Worm (Caenorhabditis elegans) whole organism, early embryonic: Measurements from ENCODE around the gene npr-1.

Source experiments
- B0310.2 ChIP-seq: sonication (generic microtip); optimal IDR thresholded peaks from 2 replicates; lab custom pipeline; 2016; ENCODE audit warnings: mild to moderate bottlenecking, missing genetic modification characterization, missing compliant biosample characterization
- aly-1 ChIP-seq: sonication (generic microtip); optimal IDR thresholded peaks from 2 replicates; lab custom pipeline; 2016; ENCODE audit warnings: missing genetic modification characterization, missing compliant biosample characterization
- ama-1 ChIP-seq: fragments of 150-350 bp; optimal IDR thresholded peaks from 2 replicates; lab custom pipeline; 2014
- ets-7 ChIP-seq: sonication (generic microtip); optimal IDR thresholded peaks from 2 replicates; lab custom pipeline; 2016; ENCODE audit warnings: missing genotype, missing genetic modification characterization, missing compliant biosample characterization
- flt-1 ChIP-seq: fragments of 200-800 bp; sonication (Bioruptor generic); IDR thresholded peaks from 2 replicates; pipeline ENCODE4 v1.3.6; 2022; ENCODE audit warnings: missing genetic modification characterization, missing compliant biosample characterization
- hmg-4 ChIP-seq: fragments of 200-800 bp; sonication (Bioruptor generic); optimal IDR thresholded peaks from 2 replicates; lab custom pipeline; 2018; ENCODE audit warnings: mild to moderate bottlenecking, missing genetic modification characterization, missing compliant biosample characterization
- hnd-1 ChIP-seq: sonication (generic microtip); optimal IDR thresholded peaks from 2 replicates; lab custom pipeline; 2016; ENCODE audit warnings: missing genetic modification characterization, missing compliant biosample characterization
- pes-1 ChIP-seq: fragments of 200-800 bp; sonication (Bioruptor generic); IDR thresholded peaks from 2 replicates; pipeline ENCODE4 v1.3.6; 2022; ENCODE audit warnings: missing genetic modification reagents, missing genetic modification characterization, missing compliant biosample characterization
- sea-1 ChIP-seq: fragments of 200-800 bp; sonication (Bioruptor generic); conservative IDR thresholded peaks from 2 replicates; pipeline ENCODE4 v1.3.6; 2022; ENCODE audit warnings: missing genetic modification characterization, missing compliant biosample characterization
- tbx-11 ChIP-seq: fragments of 200-800 bp; sonication (Bioruptor generic); IDR thresholded peaks from 2 replicates; pipeline ENCODE4 v1.3.6; 2022; ENCODE audit warnings: missing genetic modification characterization, missing compliant biosample characterization
- tra-4 ChIP-seq: sonication (generic microtip); optimal IDR thresholded peaks from 2 replicates; lab custom pipeline; 2017; ENCODE audit warnings: missing genetic modification characterization, missing compliant biosample characterization

- no peak for TF ChIP-seq B0310.2
- no peak for TF ChIP-seq ets-7 (tag; lab: Kevin White, UChicago)
- no peak for TF ChIP-seq ama-1 (lab: Kevin White, UChicago)
- no peak for TF ChIP-seq pes-1 (GFP tag; lab: Robert Waterston, UW)
- no peak for TF ChIP-seq tra-4
- no peak for TF ChIP-seq tbx-11 (GFP tag; lab: Robert Waterston, UW)
- TF ChIP-seq flt-1 (GFP tag; lab: Robert Waterston, UW): no peak
- no peak for TF ChIP-seq hmg-4
- TF ChIP-seq hnd-1: no peak
- no peak for TF ChIP-seq sea-1 (GFP tag; lab: Robert Waterston, UW)
- TF ChIP-seq aly-1 (tag; lab: Kevin White, UChicago): no peak
These were observed 24.3 kb upstream of the npr-1 start for ce11 chrX:4794062-4794461.
